Worm (Caenorhabditis elegans) whole organism, late embryonic: ENCODE results near the gene F52G3.1.

Experiments
- K02D7.2 ChIP-seq: sonication (generic microtip); optimal IDR thresholded peaks from 2 replicates; lab custom pipeline; 2017; ENCODE audit warnings: mild to moderate bottlenecking, missing genetic modification characterization, missing compliant biosample characterization
- ama-1 ChIP-seq: fragments of 150-350 bp; optimal IDR thresholded peaks from 2 replicates; lab custom pipeline; 2014
- ceh-19 ChIP-seq: fragments of 200-800 bp; sonication (Bioruptor generic); optimal IDR thresholded peaks from 2 replicates; lab custom pipeline; 2018; ENCODE audit warnings: mild to moderate bottlenecking, missing genetic modification characterization, missing compliant biosample characterization
- eyg-1 ChIP-seq: sonication (generic microtip); optimal IDR thresholded peaks from 2 replicates; lab custom pipeline; 2016; ENCODE audit warnings: missing genotype, missing genetic modification characterization, missing compliant biosample characterization
- fkh-10 ChIP-seq: fragments of 150-350 bp; optimal IDR thresholded peaks from 2 replicates; lab custom pipeline; 2014; ENCODE audit warnings: missing biosample characterization, missing genetic modification reagents, missing genetic modification characterization
- lim-6 ChIP-seq: sonication (generic microtip); optimal IDR thresholded peaks from 2 replicates; lab custom pipeline; 2016; ENCODE audit warnings: missing genetic modification characterization, missing compliant biosample characterization
- madf-2 ChIP-seq: sonication (generic microtip); optimal IDR thresholded peaks from 2 replicates; lab custom pipeline; 2017; ENCODE audit warnings: missing genetic modification characterization, missing compliant biosample characterization
- nfya-1 ChIP-seq: sonication (generic microtip); optimal IDR thresholded peaks from 2 replicates; lab custom pipeline; 2017; ENCODE audit warnings: missing genetic modification characterization, mild to moderate bottlenecking, missing compliant biosample characterization, antibody characterized with exemption, moderate library complexity
- nhr-11 ChIP-seq: fragments of 150-350 bp; optimal IDR thresholded peaks from 2 replicates; lab custom pipeline; 2014; ENCODE audit warnings: missing biosample characterization, missing genetic modification characterization
- odd-2 ChIP-seq: sonication (generic microtip); optimal IDR thresholded peaks from 2 replicates; lab custom pipeline; 2017; ENCODE audit warnings: antibody characterized with exemption, mild to moderate bottlenecking, missing genetic modification characterization, missing compliant biosample characterization
- pax-1 ChIP-seq: fragments of 150-350 bp; optimal IDR thresholded peaks from 2 replicates; lab custom pipeline; 2014; ENCODE audit warnings: missing biosample characterization, missing genetic modification characterization
- pha-2 ChIP-seq: sonication (generic microtip); optimal IDR thresholded peaks from 2 replicates; lab custom pipeline; 2017; ENCODE audit warnings: mild to moderate bottlenecking, missing genetic modification characterization, missing compliant biosample characterization
- pha-4 ChIP-seq: fragments of 150-350 bp; optimal IDR thresholded peaks from 2 replicates; lab custom pipeline; 2018; ENCODE audit warnings: missing biosample characterization, missing genetic modification reagents, missing genetic modification characterization
- unc-55 ChIP-seq: sonication (generic microtip); optimal IDR thresholded peaks from 2 replicates; lab custom pipeline; 2017; ENCODE audit warnings: missing biosample characterization, missing genetic modification reagents, missing genetic modification characterization

ce11 chrX:16965888-16966287 is 2.2 kb downstream of the F52G3.1 start:
- no peak for TF ChIP-seq eyg-1
- no peak for TF ChIP-seq pax-1 (tag; lab: Kevin White, UChicago)
- no peak for TF ChIP-seq pha-4 (tag; lab: Kevin White, UChicago)
- TF ChIP-seq madf-2 (tag; lab: Kevin White, UChicago): no peak
- TF ChIP-seq unc-55: no peak
- no peak for TF ChIP-seq K02D7.2
- TF ChIP-seq lim-6 (tag; lab: Kevin White, UChicago): no peak
- TF ChIP-seq pha-2 (tag; lab: Kevin White, UChicago): no peak
- no peak for TF ChIP-seq fkh-10 (GFP tag; lab: Kevin White, UChicago)
- no peak for TF ChIP-seq odd-2 (tag; lab: Kevin White, UChicago)
- no peak for TF ChIP-seq ceh-19
- TF ChIP-seq nfya-1 (tag; lab: Kevin White, UChicago): no peak
- no peak for TF ChIP-seq nhr-11
- no peak for TF ChIP-seq ama-1
